Worm (Caenorhabditis elegans) whole organism, mixed stage, embryonic: Measurements from ENCODE around the gene tba-9.

ENCODE experiments used
- bed-3 ChIP-seq: fragments of 200-800 bp; sonication (Bioruptor generic); optimal IDR thresholded peaks from 3 replicates; lab custom pipeline; 2018; ENCODE audit warnings: mild to moderate bottlenecking, missing genetic modification characterization, moderate library complexity, missing compliant biosample characterization
- ceh-39 ChIP-seq: fragments of 150-350 bp; optimal IDR thresholded peaks from 2 replicates; lab custom pipeline; 2014; ENCODE audit warnings: missing biosample characterization, missing genetic modification characterization
- ceh-43 ChIP-seq: fragments of 200-800 bp; sonication (Bioruptor generic); optimal IDR thresholded peaks from 2 replicates; lab custom pipeline; 2018; ENCODE audit warnings: mild to moderate bottlenecking, missing genetic modification characterization, moderate library complexity, missing compliant biosample characterization
- ceh-83 ChIP-seq: fragments of 200-800 bp; sonication (Bioruptor generic); optimal IDR thresholded peaks from 2 replicates; lab custom pipeline; 2018; ENCODE audit warnings: mild to moderate bottlenecking, missing genetic modification characterization, missing compliant biosample characterization
- ces-1 ChIP-seq: fragments of 150-350 bp; optimal IDR thresholded peaks from 2 replicates; lab custom pipeline; 2014; ENCODE audit warnings: missing biosample characterization, missing genetic modification reagents, missing genetic modification characterization
- cnd-1 ChIP-seq: fragments of 200-800 bp; sonication (Bioruptor generic); optimal IDR thresholded peaks from 2 replicates; lab custom pipeline; 2018; ENCODE audit warnings: mild to moderate bottlenecking, missing genetic modification characterization, missing compliant biosample characterization
- drap-1 ChIP-seq: fragments of 200-800 bp; sonication (Bioruptor generic); optimal IDR thresholded peaks from 3 replicates; lab custom pipeline; 2018; ENCODE audit warnings: mild to moderate bottlenecking, missing genetic modification characterization, missing compliant biosample characterization
- elt-1 ChIP-seq: sonication (generic microtip); optimal IDR thresholded peaks from 2 replicates; lab custom pipeline; 2017; ENCODE audit warnings: missing genetic modification characterization, mild to moderate bottlenecking, missing compliant biosample characterization, antibody characterized with exemption, moderate library complexity, borderline replicate concordance; ENCODE audit not compliant: insufficient read depth
- elt-3 ChIP-seq: fragments of 150-350 bp; optimal IDR thresholded peaks from 2 replicates; lab custom pipeline; 2014; ENCODE audit warnings: missing biosample characterization, missing genetic modification characterization
- flh-1 ChIP-seq: fragments of 200-800 bp; sonication (Bioruptor generic); optimal IDR thresholded peaks from 2 replicates; lab custom pipeline; 2018; ENCODE audit warnings: mild to moderate bottlenecking, missing genetic modification characterization, moderate library complexity, missing compliant biosample characterization
- ham-2 ChIP-seq: fragments of 200-800 bp; sonication (Bioruptor generic); optimal IDR thresholded peaks from 2 replicates; lab custom pipeline; 2018; ENCODE audit warnings: mild to moderate bottlenecking, missing genetic modification characterization, missing compliant biosample characterization
- hlh-1 ChIP-seq: fragments of 150-350 bp; optimal IDR thresholded peaks from 2 replicates; lab custom pipeline; 2014; ENCODE audit warnings: missing biosample characterization, missing genetic modification reagents, missing genetic modification characterization
- lin-13 ChIP-seq: fragments of 150-350 bp; optimal IDR thresholded peaks from 2 replicates; lab custom pipeline; 2014; ENCODE audit warnings: missing biosample characterization, missing genetic modification characterization
- lin-32 ChIP-seq: fragments of 200-800 bp; sonication (Bioruptor generic); optimal IDR thresholded peaks from 2 replicates; lab custom pipeline; 2018; ENCODE audit warnings: mild to moderate bottlenecking, missing genetic modification characterization, missing compliant biosample characterization
- lsy-2 ChIP-seq: fragments of 150-350 bp; optimal IDR thresholded peaks from 2 replicates; lab custom pipeline; 2014; ENCODE audit warnings: missing biosample characterization, missing genetic modification characterization
- mab-5 ChIP-seq: fragments of 150-350 bp; optimal IDR thresholded peaks from 2 replicates; lab custom pipeline; 2014; ENCODE audit warnings: missing biosample characterization, missing genetic modification characterization
- mep-1 ChIP-seq: fragments of 150-350 bp; optimal IDR thresholded peaks from 2 replicates; lab custom pipeline; 2017; ENCODE audit warnings: missing biosample characterization, missing genetic modification reagents, missing genetic modification characterization, inconsistent platforms
- mls-2 ChIP-seq: sonication (generic microtip); optimal IDR thresholded peaks from 2 replicates; lab custom pipeline; 2016; ENCODE audit warnings: mild to moderate bottlenecking, missing genetic modification characterization, moderate library complexity, missing compliant biosample characterization
- nhr-12 ChIP-seq: fragments of 150-350 bp; optimal IDR thresholded peaks from 2 replicates; lab custom pipeline; 2014; ENCODE audit warnings: missing biosample characterization, missing genetic modification characterization
- nhr-2 ChIP-seq: fragments of 150-350 bp; optimal IDR thresholded peaks from 2 replicates; lab custom pipeline; 2014; ENCODE audit warnings: missing biosample characterization, missing genetic modification characterization
- nhr-237 ChIP-seq: fragments of 150-350 bp; optimal IDR thresholded peaks from 2 replicates; lab custom pipeline; 2014; ENCODE audit warnings: missing biosample characterization, missing genetic modification characterization
- nhr-28 ChIP-seq: fragments of 150-350 bp; optimal IDR thresholded peaks from 2 replicates; lab custom pipeline; 2014; ENCODE audit warnings: missing biosample characterization, missing genetic modification characterization
- nhr-76 ChIP-seq: sonication (generic microtip); optimal IDR thresholded peaks from 2 replicates; lab custom pipeline; 2017; ENCODE audit warnings: missing biosample characterization, missing genetic modification characterization
- pha-4 ChIP-seq: fragments of 150-350 bp; optimal IDR thresholded peaks from 2 replicates; lab custom pipeline; 2018; ENCODE audit warnings: missing biosample characterization, missing genetic modification reagents, missing genetic modification characterization
- sem-2 ChIP-seq: fragments of 200-800 bp; sonication (Bioruptor generic); optimal IDR thresholded peaks from 2 replicates; lab custom pipeline; 2018; ENCODE audit warnings: mild to moderate bottlenecking, missing genetic modification characterization, missing compliant biosample characterization
- sptf-1 ChIP-seq: sonication (generic microtip); optimal IDR thresholded peaks from 2 replicates; lab custom pipeline; 2017; ENCODE audit warnings: mild to moderate bottlenecking, missing genetic modification characterization, moderate library complexity, missing compliant biosample characterization
- tbx-8 ChIP-seq: fragments of 200-800 bp; sonication (Bioruptor generic); optimal IDR thresholded peaks from 2 replicates; lab custom pipeline; 2018; ENCODE audit warnings: mild to moderate bottlenecking, missing genetic modification characterization, moderate library complexity, missing compliant biosample characterization
- unc-120 ChIP-seq: sonication (generic microtip); optimal IDR thresholded peaks from 2 replicates; lab custom pipeline; 2017; ENCODE audit warnings: missing genetic modification characterization, missing compliant biosample characterization; ENCODE audit not compliant: poor library complexity, severe bottlenecking
- unc-39 ChIP-seq: fragments of 150-350 bp; optimal IDR thresholded peaks from 2 replicates; lab custom pipeline; 2014; ENCODE audit warnings: missing biosample characterization, missing genetic modification characterization
- unc-62 ChIP-seq: fragments of 150-350 bp; optimal IDR thresholded peaks from 2 replicates; lab custom pipeline; 2014; ENCODE audit warnings: missing biosample characterization, missing genetic modification reagents, missing genetic modification characterization
- zip-8 ChIP-seq: fragments of 150-350 bp; optimal IDR thresholded peaks from 2 replicates; lab custom pipeline; 2014; ENCODE audit warnings: missing biosample characterization, missing genetic modification characterization
- ztf-11 ChIP-seq: fragments of 150-350 bp; optimal IDR thresholded peaks from 2 replicates; lab custom pipeline; 2014; ENCODE audit warnings: missing biosample characterization, missing genetic modification characterization

Gene tba-9

ce11 chrX:3223135-3223534, 29.5 kb upstream of the tba-9 start:
- peak; percentile 57 for TF ChIP-seq mls-2
- no peak for TF ChIP-seq pha-4 (tag; lab: Kevin White, UChicago)
- no peak for TF ChIP-seq ztf-11 (tag; lab: Kevin White, UChicago)
- peak; percentile 40 for TF ChIP-seq sptf-1 (tag; lab: Kevin White, UChicago)
- peak; percentile 10 for TF ChIP-seq elt-1

DNA sequence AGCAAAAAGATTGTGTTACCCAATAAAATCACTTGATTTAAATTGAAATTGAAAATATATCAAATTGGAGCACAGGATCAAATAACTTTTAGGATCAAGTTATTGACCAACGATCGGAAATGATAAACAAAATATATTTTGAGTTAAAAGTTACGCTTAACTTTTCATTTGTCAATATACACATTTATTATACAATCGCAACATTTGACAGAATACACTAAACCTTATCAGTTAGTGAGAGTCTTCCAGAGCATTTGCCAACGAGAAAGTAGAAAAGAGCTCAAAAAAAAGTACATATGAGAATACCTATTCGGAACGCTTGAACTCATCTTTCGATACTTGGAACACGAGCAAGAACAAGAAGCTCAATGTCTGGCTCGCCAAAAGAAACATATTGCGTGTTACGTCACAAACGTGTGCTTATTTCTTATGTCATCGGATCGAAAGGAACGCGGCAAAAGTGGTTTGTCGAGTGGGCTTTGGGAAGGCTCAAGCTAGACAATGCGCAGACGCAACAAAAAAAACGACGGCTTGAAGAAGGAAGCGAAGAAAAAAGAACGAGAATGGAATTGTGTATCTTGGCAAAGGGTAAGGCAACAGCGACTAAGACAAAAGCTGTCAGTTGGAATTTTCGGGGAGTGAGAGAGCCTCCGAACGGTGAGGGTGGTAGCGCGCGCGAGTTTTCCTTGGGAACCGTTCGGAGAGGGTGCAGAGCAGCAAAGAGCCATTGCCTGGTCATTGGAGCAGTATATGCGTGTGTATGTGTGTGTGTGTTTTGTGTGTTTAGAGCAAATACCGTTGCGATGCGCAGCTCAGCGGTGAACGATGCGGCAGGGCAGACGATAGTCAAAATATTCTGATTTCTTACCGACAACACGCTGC, 26.0 kb upstream of the tba-9 start:
- peak; percentile 43 for TF ChIP-seq cnd-1 (tag; lab: Kevin White, UChicago)
- peak; percentile 88 for TF ChIP-seq pha-4 (tag; lab: Kevin White, UChicago)
- peak; percentile 85 for TF ChIP-seq zip-8 (tag; lab: Kevin White, UChicago)
- TF ChIP-seq ceh-43 (GFP tag; lab: Kevin White, UChicago): no peak

DNA sequence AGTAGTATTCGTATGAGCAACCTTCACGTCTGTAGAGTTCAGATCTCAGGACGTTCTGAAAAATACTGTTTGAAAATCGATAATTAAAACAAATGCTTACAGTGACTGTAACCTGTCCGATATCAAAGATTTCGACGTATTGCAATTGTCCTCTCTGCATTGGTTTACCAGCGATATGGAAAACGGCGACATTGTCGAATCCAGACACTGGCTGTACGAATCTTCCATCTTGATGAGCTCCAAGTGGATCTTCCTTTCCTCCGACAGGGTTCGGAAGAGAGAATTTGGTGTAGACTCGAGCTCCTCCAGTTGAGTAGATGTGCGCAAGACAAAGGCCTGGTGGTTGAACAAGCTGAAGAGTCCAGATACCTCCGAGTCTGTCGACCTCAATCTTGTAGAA, 23.9 kb upstream of the tba-9 start:
- no peak for TF ChIP-seq tbx-8 (GFP tag; lab: Kevin White, UChicago)
- TF ChIP-seq elt-1: no peak
- TF ChIP-seq sem-2 (GFP tag; lab: Kevin White, UChicago): no peak
- TF ChIP-seq lsy-2: no peak

DNA sequence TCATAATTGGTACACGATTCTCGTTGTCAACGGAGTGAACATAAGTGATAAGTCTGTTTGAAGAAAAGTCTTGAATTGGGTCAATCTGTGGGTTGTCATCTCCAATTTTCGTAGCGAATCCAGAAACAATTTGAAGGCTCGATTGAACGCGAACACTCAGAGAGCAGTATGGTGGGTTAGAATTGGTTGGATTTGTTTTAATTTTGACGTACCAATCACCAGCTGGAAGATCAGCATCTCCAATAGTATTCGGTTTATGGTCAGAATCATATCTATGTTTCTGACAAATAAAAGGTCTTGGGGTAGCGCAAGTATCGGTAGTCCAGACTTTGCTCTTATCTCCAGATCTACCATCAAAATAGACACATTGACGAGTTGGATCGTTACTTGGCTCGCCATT, 22.0 kb upstream of the tba-9 start:
- TF ChIP-seq ceh-83 (GFP tag; lab: Kevin White, UChicago): no peak
- TF ChIP-seq unc-120 (tag; lab: Kevin White, UChicago): no peak
- no peak for TF ChIP-seq ces-1 (GFP tag; lab: Kevin White, UChicago)
- TF ChIP-seq nhr-2: no peak
- TF ChIP-seq nhr-12 (tag; lab: Kevin White, UChicago): no peak
- TF ChIP-seq pha-4 (tag; lab: Kevin White, UChicago): no peak
- TF ChIP-seq hlh-1 (tag; lab: Kevin White, UChicago): no peak
- no peak for TF ChIP-seq unc-39 (tag; lab: Kevin White, UChicago)
- TF ChIP-seq tbx-8 (GFP tag; lab: Kevin White, UChicago): no peak
- TF ChIP-seq nhr-237 (tag; lab: Kevin White, UChicago): no peak
- TF ChIP-seq elt-3 (tag; lab: Kevin White, UChicago): no peak
- no peak for TF ChIP-seq nhr-28 (tag; lab: Kevin White, UChicago)
- no peak for TF ChIP-seq ceh-39 (tag; lab: Kevin White, UChicago)
- no peak for TF ChIP-seq ham-2 (GFP tag; lab: Kevin White, UChicago)
- no peak for TF ChIP-seq flh-1
- TF ChIP-seq lin-13 (tag; lab: Kevin White, UChicago): no peak
- no peak for TF ChIP-seq lsy-2
- no peak for TF ChIP-seq drap-1
- no peak for TF ChIP-seq unc-62 (GFP tag; lab: Kevin White, UChicago)

- TF ChIP-seq flh-1 (no peak), nhr-76 (tag; lab: Kevin White, UChicago) (no peak), mls-2 (no peak), sptf-1 (tag; lab: Kevin White, UChicago) (no peak), sem-2 (GFP tag; lab: Kevin White, UChicago) (no peak), bed-3 (GFP tag; lab: Kevin White, UChicago) (no peak), unc-39 (tag; lab: Kevin White, UChicago) (no peak), ztf-11 (tag; lab: Kevin White, UChicago) (no peak), hlh-1 (tag; lab: Kevin White, UChicago) (no peak)
Measured at ce11 chrX:3235358-3235816, 17.2 kb upstream of the tba-9 start, which contains the start of gene F28B4.3. Gene F28B4.3, minus strand, starts transcription at chrX:3235408.

- TF ChIP-seq ceh-43 (GFP tag; lab: Kevin White, UChicago): no peak
- no peak for TF ChIP-seq nhr-28 (tag; lab: Kevin White, UChicago)
- no peak for TF ChIP-seq zip-8 (tag; lab: Kevin White, UChicago)
- TF ChIP-seq nhr-12 (tag; lab: Kevin White, UChicago): no peak
- no peak for TF ChIP-seq mab-5 (tag; lab: Kevin White, UChicago)
- TF ChIP-seq sem-2 (GFP tag; lab: Kevin White, UChicago): no peak
- TF ChIP-seq lin-32: no peak
- no peak for TF ChIP-seq unc-39 (tag; lab: Kevin White, UChicago)
- TF ChIP-seq flh-1: no peak
- TF ChIP-seq nhr-76 (tag; lab: Kevin White, UChicago): no peak
- no peak for TF ChIP-seq elt-1
- no peak for TF ChIP-seq mep-1 (tag; lab: Kevin White, UChicago)
Measured at ce11 chrX:3243614-3244013, 9.0 kb upstream of the tba-9 start, which contains the start of gene irg-7. Gene irg-7, minus strand, starts transcription at chrX:3243636.
